Worm (Caenorhabditis elegans) whole organism, young adult: ENCODE results near the gene rpn-9.

ENCODE experiments used
- F10E7.11 ChIP-seq: sonication (generic microtip); optimal IDR thresholded peaks from 2 replicates; lab custom pipeline; 2017; ENCODE audit warnings: mild to moderate bottlenecking, missing genetic modification characterization, moderate library complexity, missing compliant biosample characterization
- F39B2.1 ChIP-seq: fragments of 200-800 bp; sonication (Bioruptor generic); IDR thresholded peaks from 2 replicates; pipeline ENCODE4 v1.3.6; 2022; ENCODE audit warnings: missing genetic modification reagents, missing genetic modification characterization, missing compliant biosample characterization
- F49E8.2 ChIP-seq: sonication (generic microtip); optimal IDR thresholded peaks from 3 replicates; lab custom pipeline; 2017; ENCODE audit warnings: missing genetic modification characterization, mild to moderate bottlenecking, missing compliant biosample characterization, antibody characterized with exemption, moderate library complexity; ENCODE audit not compliant: insufficient read depth
- Y79H2A.3 ChIP-seq: fragments of 200-800 bp; sonication (Bioruptor generic); conservative IDR thresholded peaks from 2 replicates; pipeline ENCODE4 v1.3.6; 2022; ENCODE audit warnings: missing genetic modification reagents, missing genetic modification characterization, missing compliant biosample characterization
- bed-1 ChIP-seq: fragments of 200-800 bp; sonication (Bioruptor generic); IDR thresholded peaks from 2 replicates; pipeline ENCODE4 v1.3.6; 2022; ENCODE audit warnings: missing genetic modification reagents, missing genetic modification characterization, missing compliant biosample characterization
- lir-1 ChIP-seq: fragments of 200-800 bp; sonication (Bioruptor generic); conservative IDR thresholded peaks from 2 replicates; pipeline ENCODE4 v1.3.6; 2022; ENCODE audit warnings: missing genetic modification reagents, missing genetic modification characterization, missing compliant biosample characterization
- lsl-1 ChIP-seq: fragments of 200-800 bp; sonication (Bioruptor generic); optimal IDR thresholded peaks from 2 replicates; lab custom pipeline; 2018; ENCODE audit warnings: mild to moderate bottlenecking, missing genetic modification characterization, moderate library complexity, missing compliant biosample characterization
- mel-28 ChIP-seq: sonication (generic microtip); optimal IDR thresholded peaks from 2 replicates; lab custom pipeline; 2016; ENCODE audit warnings: borderline replicate concordance, mild to moderate bottlenecking, missing genetic modification characterization, missing compliant biosample characterization
- nfya-1 ChIP-seq: sonication (generic microtip); optimal IDR thresholded peaks from 2 replicates; lab custom pipeline; 2017; ENCODE audit warnings: antibody characterized with exemption, missing compliant biosample characterization, missing genetic modification characterization, borderline replicate concordance; ENCODE audit not compliant: insufficient read depth
- nfya-2 ChIP-seq: fragments of 200-800 bp; sonication (Bioruptor generic); IDR thresholded peaks from 2 replicates; pipeline ENCODE4 v1.3.6; 2022; ENCODE audit warnings: missing genetic modification reagents, missing genetic modification characterization, missing compliant biosample characterization
- rcor-1 ChIP-seq: fragments of 200-800 bp; sonication (Bioruptor generic); IDR thresholded peaks from 2 replicates; pipeline ENCODE4 v1.3.6; 2022; ENCODE audit warnings: missing genetic modification reagents, missing genetic modification characterization, missing compliant biosample characterization
- sea-2 ChIP-seq: fragments of 200-800 bp; sonication (Bioruptor generic); IDR thresholded peaks from 2 replicates; pipeline ENCODE4 v1.3.6; 2022; ENCODE audit warnings: missing genetic modification characterization, missing compliant biosample characterization
- sptf-2 ChIP-seq: fragments of 200-800 bp; sonication (Bioruptor generic); optimal IDR thresholded peaks from 2 replicates; lab custom pipeline; 2018; ENCODE audit warnings: mild to moderate bottlenecking, missing genetic modification characterization, missing compliant biosample characterization
- ztf-18 ChIP-seq: sonication (generic microtip); optimal IDR thresholded peaks from 2 replicates; lab custom pipeline; 2016; ENCODE audit warnings: missing genotype, mild to moderate bottlenecking, missing genetic modification characterization, missing compliant biosample characterization

DNA sequence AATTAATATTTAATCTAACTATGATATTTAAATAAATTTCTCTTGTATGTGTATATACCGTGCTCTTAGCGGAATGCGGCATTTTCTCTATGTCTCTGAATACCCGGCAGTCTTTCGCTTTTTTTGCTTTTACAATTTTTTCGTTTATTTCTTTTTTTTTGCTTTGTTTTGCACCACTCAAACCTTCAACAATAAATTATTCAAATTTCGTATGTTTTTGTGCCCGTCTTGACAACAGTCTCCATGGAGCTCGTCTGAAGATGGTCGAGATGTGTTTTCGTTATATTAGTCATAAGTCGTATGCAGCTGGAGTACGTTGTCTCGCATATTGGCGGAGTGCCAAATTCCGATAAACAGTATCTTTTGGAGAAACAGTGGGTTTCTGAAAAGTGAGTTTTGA, 12.3 kb downstream of the rpn-9 start, which contains the start of gene T06D8.2:
- TF ChIP-seq rcor-1 (GFP tag; lab: Robert Waterston, UW) (no peak), bed-1 (GFP tag; lab: Robert Waterston, UW) (no peak), F39B2.1 (GFP tag; lab: Robert Waterston, UW) (no peak), nfya-1 (tag; lab: Kevin White, UChicago) (no peak), lir-1 (GFP tag; lab: Robert Waterston, UW) (no peak), nfya-2 (GFP tag; lab: Robert Waterston, UW) (no peak), ztf-18 (tag; lab: Kevin White, UChicago) (no peak), sea-2 (GFP tag; lab: Robert Waterston, UW) (no peak), F49E8.2 (tag; lab: Kevin White, UChicago) (no peak), F10E7.11 (no peak), Y79H2A.3 (GFP tag; lab: Robert Waterston, UW) (no peak), sptf-2 (no peak), mel-28 (tag; lab: Kevin White, UChicago) (no peak), lsl-1 (no peak)
